Worm (Caenorhabditis elegans) whole organism, dauer: ENCODE results near the gene nhr-193.
"Not testable (repeated sequence)": the region's sequence is repeated elsewhere in the genome, so short reads cannot be mapped to it uniquely, and the experiment has no call there.

Experiments used
- unc-62 ChIP-seq: sonication (generic microtip); optimal IDR thresholded peaks from 2 replicates; lab custom pipeline; 2017; ENCODE audit warnings: missing biosample characterization, missing genetic modification reagents, missing genetic modification characterization

nhr-193 gene

DNA sequence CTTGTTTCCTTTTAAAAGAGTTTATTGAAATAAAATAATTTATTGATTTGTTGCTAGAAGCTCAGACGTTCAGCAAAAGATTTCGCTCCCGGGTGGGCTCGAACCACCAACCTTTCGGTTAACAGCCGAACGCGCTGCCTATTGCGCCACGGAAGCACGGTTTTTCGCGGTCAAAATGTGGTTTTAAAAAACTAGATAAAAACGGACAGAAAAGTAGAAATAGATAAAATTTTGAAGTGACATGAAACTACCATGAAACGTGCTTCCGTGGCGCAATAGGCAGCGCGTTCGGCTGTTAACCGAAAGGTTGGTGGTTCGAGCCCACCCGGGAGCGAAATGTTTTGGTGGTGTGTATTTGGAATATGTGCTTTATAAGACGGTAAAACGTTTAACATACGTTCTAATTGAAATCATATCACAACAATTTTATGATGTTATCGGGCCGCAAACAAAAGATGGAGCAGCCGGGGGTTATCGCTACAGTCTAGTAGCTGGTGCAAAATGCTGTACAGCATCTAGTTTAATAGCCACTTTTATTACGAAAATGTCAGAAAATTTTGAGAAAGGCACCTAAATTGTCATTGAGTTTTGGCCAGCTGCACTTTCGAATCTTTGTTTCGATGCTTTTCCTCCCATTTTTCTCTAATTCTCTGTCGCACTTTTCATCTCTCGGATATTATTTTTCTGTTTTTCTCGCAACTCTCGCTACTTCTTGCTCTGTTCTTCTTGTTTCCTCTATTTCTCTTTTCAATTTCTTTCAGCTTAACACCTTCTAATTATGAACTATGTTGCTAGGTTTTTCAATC lies 3.6 kb upstream of the nhr-193 start, which contains the start of gene slc-9B.2:
slc-9B.2 (plus strand) TSS at position 756 of the 806 bp plus-strand sequence.
- TF ChIP-seq unc-62: not testable (repeated sequence)

DNA sequence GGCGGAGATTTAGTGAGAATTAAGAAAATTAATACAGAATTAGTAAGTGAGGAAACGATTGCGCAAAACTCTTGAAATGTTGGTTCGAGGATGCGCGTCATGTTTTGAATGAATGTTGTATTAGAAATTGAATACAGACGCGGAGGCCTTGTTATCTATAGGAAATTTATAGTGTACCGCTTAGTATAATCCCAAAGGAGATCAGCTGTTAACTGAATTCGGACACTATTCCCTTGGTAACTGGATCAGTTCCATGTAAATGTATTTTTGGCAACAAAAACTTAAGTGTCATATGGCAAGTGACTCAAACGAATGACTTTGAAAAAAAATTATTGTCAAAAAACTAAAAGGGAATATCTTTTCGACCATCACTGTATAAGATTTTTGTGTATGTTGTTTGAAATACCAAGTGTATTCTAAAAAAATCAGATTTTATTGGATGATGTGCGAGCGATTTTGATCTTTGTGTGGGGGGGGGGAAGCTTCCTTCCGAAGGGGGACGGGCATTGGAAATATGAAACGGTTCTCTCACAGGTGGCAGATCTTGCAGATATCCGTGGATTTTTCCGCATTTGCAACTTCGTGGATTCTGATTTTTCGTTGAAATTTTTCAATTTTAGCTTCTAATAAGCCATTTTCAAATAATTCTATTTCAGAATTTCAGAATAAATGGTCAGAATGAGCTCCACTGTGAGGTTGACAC lies 4.4 kb downstream of the nhr-193 start, which contains the start of the genes W08G11.5 and W08G11.1:
W08G11.5 (minus strand) TSS at position 101 of the 703 bp plus-strand sequence.
W08G11.1 (plus strand) TSS at position 653 of the 703 bp plus-strand sequence.
- no peak for TF ChIP-seq unc-62

DNA sequence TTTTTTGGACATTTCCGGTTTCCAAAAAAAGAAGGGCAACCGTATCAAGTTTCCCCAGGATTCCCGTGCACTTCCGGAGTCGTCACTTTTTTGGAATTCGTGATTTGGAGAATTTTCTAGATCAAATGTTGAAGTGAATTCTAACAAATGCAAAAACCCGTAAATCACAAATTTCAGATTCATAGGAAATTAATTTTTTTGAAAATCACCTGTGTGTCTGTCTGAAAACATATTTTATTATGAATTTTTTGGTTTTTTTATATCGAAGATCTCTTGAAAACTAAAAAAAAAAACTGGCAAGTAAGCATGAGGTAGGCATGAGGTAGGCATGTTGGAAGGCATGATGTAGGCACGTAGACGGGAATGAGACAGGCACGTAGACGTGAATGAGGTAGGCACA lies 8.0 kb downstream of the nhr-193 start:
- no peak for TF ChIP-seq unc-62

DNA sequence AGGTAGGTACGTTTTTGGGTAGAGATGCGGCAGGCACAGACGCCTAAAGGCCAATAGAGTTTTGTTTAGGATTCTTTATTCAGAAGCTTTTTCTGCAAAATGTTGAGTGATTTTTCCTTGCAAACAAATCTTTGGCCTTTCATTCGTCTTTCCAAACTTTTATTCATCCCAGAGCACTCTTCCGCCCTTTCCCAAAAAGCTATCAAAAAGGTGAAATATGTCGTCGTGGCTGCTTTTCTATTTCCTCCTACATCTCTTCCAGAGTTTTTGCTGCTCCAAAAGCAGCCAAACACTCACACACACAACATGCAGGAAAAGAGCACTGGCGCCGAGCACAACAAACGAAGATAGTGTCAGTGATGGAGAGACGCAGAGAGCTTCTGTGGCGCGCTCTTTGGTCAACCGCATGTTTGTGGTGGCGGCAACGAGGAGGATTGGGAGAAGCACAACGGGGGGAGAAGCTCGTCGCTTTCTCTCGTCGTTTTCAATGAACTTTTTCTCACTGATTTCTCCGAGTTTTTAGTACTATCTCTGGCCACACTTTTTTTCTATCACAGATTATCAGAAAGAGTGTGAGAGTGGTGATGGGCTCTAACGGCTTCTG lies 8.8 kb downstream of the nhr-193 start:
- no peak for TF ChIP-seq unc-62

DNA sequence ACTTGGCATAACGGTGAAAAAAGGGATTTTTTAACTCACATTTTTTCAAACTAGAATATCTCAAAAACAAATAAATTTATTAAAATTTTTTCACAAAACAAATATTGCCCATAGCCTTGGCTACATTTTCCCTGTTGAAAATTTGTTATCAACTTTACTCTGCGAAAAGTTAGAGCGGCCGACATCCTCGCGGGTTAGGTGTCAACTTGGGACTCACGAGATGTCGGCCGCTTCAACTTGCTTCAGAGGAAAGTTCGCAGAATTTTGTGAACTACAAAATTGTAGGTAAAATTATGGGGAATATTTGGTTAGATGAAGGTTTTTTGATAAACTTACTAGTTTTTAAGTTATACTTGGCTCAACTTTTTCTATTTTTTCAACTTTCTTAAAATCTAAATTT lies 9.6 kb downstream of the nhr-193 start:
- TF ChIP-seq unc-62: no peak

DNA sequence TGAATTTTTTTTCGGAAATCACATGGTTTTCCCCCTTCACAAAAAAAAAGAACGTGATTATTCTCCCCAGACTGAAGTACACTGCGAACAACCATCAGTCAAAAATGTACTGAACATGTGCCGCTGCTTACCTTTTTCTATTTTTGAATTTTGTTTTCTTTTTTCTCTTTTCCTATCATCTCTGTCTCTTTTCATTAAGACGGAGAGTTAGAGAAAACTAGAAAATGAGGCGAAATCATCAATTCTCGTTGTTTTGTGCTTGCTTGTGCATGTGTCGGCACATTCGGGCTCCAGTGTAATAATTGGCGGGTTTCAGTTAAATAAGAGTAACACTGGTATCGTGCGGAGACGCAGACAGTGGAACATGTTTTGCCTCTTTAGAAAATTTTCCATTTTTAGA lies 10.2 kb downstream of the nhr-193 start:
- no peak for TF ChIP-seq unc-62

DNA sequence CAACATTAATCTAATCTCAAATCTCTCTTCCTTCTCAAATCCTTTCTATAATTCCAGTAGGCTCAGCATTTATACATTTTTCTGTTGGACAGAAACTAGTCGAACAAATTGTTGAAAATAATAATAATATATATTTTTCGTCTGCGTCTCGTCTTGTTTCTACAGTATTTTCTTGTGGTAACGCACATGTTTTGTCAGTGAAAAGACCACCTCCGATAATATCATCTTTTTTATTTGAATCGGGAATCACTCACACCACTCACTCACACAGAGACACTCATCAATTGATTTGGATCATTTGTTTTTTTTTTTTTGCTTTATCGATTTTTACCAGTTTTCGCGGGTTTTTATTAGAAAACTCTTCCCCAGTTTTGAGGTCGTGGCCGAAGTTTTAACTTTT lies 12.6 kb downstream of the nhr-193 start:
- no peak for TF ChIP-seq unc-62

DNA sequence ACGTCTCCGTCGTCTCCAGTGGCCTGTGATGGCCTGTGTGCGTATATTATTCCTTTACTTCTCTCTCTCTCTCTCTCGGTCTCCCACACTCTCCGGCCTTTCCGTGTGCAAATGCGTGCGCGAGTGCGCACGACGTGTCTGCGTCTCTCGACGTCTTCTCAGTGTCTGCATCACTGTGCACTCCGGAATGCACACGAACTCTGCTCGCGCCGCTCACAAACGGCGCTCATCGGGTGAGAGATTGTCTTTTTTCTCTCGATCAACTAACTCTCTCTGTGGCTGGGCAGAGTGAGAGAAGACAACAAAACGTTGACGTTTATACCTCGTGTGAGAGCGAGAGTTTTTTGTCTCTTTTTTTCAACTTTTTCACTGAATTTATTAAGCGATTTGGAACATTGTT lies 13.8 kb downstream of the nhr-193 start:
- TF ChIP-seq unc-62: no peak

DNA sequence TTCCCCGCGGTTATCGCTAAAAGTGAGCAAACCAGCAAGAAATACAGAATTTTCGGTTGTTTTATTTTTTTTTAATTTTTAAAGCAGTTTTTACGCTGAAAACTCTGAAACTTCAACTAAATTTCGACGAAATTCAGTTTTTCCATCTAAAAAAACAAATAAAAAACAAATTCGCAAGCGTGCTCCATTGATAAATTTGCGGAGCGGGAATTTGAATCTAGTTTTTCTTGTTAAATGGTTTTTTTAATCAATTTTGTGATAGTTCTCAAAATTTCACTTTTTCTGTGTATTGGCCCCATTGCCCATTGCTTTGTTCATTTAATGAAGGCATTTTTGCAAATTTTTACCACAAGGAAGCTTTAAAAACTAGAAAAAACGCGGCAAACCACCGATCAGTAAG lies 14.7 kb downstream of the nhr-193 start:
- no peak for TF ChIP-seq unc-62

DNA sequence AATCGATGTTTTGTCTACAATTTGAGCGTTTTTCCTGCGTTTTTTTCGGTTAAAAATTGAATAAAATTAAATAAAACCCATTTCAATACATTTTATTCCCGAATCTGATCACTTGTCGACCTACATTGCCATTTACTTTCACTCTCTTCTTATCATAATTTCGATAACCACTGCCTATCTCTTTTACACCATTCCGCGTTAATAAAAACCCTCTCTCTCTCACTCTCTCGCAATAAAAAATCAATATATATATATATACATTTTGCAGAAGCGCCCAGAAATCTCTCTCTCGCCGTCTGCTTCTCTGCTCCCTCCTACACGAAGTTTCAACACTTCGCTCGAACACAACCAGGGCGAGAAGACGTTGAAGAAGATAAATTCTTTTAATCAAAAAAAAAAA lies 15.1 kb downstream of the nhr-193 start, which contains the start of gene pptr-1:
pptr-1 (plus strand) TSS at position 269 of the 400 bp plus-strand sequence.
- no peak for TF ChIP-seq unc-62

DNA sequence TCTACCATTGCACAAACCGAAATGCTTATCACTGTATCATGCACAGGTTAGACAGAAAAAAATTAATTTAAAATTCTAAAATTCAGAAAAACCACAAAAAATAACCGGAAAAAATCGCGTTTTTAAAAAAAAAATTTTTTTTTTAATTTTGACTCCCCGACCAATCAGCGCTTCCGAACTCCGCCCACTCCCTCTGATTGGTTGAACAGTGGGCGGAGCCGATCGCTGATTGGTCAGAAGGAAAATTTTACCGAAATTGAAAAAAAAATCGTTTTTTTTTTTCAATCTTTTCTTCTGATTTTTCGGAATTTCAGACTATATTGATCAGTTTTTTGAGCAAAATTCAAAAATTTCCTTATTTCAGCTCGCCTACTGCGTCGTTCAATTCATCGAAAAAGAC lies 19.2 kb downstream of the nhr-193 start:
- TF ChIP-seq unc-62: no peak

DNA sequence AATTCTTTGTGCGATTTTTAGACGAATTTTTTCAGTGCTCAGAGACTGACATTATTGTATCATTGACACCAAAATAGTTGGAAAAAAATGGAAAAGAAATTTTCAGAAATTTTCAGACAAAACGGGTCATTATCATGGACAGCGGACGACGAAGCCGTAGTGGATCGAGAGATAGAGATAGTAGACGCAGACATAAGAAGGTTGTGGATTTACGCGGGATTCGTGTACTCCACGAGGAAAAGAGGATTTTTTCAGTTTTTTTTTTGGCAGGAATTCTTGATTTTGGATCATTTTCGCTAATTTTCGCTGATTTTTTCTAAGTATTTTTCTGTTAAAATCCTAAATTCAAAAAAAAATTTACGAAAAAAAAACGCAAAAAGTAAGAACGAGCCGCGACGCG lies 25.5 kb downstream of the nhr-193 start, which contains the start of gene W08G11.3:
W08G11.3 (plus strand) TSS at position 107 of the 400 bp plus-strand sequence.
- no peak for TF ChIP-seq unc-62

DNA sequence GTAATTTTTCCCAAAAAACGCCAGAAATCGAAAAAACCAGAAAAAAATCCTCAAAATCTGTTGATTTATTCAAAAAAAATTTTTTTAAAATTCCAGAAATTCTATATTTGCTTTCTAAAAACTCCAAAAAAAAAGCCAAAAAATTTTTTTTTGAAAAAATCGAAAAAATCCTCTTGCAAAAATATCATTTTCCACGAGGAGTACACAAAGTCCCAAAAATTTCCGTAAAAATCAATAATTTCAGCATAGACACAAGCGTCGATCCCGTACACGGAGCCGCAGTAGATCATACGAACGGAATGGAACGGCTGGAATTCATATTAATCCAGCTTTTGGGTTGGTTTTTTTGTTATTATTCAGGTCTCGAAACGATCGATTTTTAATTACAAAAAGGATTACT lies 26.0 kb downstream of the nhr-193 start:
- TF ChIP-seq unc-62: no peak

DNA sequence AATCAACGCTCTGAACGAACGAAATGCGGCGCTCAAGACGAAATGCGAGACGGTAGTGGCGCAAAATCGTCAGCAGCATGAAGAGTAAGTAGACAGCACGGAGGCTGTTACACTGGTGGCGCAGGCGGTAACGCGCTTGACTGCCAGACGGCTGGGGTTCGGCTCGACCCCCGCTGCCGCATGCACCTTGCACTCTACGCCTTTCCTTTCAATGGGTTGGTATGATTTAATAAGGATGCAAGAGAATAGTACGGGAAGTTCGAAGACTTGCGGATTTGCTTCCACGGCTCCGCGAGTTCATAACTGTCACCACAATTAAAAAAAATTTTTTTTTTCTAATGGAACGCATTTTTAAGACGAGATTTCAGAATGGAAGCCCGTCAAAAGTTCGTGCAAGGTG lies 27.9 kb downstream of the nhr-193 start:
- TF ChIP-seq unc-62: no peak

DNA sequence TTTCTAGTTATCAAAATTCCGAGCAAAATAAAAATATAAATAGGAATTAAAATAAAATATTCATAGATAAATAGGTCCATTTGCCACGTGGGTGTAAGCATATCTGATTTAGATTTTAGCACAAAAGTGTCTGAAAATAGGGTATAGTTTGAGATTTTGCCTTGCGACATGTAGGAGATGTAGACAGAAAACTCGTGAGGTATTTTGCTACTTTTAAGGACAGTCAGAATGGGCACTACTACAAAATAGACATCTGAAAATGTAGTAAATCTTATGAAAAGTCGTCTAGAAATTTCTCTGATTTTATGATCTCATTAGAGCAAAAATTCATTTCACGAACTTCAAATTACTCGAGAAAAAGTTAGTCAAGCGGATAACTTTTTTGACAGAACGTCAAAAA lies 32.6 kb downstream of the nhr-193 start, which contains the start of gene srv-34:
srv-34 (minus strand) TSS at position 101 of the 400 bp plus-strand sequence.
- no peak for TF ChIP-seq unc-62

DNA sequence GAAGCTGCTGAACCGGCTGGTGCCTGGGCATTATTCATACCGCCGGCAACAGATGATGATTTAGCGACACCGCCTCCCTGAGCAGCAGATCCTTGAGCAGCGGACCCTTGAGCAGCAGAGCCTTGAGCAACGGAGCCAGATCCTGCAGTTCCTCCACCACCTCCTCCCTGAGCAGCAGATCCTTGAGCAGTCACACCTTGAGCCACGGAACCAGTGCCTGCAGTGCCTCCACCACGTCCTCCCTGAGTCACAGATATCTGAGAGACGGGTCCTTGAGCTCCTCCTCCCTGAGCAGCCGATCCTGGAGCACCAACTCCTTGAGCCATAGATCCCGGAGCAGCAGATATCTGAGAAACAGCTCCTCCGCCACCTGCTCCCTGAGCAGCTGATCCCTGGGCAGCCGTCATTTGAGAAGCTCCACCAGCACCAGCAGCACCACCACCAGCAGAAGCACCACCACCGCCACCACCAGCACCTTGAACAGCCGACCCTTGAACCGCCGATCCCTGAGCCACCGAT lies 34.4 kb downstream of the nhr-193 start:
- TF ChIP-seq unc-62: no peak

DNA sequence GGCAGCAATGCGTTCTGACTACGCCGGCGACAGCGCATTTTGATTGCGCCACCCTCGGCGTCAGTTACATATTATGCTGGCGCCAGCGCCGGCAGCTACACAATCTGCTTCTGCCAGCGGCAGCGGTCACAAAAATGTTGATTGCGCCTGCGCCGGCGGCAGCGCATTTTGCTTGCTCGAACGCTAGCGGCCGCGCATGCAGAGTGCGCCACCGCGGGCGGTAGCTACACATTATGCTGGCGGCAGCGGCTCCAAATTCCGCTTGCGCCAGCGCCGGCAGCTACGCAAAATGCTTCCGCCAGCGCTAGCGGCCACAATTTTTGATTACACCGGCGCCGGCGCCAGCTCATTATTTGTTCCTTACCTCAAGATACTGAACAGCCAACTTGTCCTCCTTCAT lies 35.1 kb downstream of the nhr-193 start:
- no peak for TF ChIP-seq unc-62
